Worm (Caenorhabditis elegans) whole organism, L4 larva: ENCODE measurements around the gene aqp-8.

Experiments used
- F49E8.2 ChIP-seq: sonication (generic microtip); optimal IDR thresholded peaks from 2 replicates; lab custom pipeline; 2016; ENCODE audit warnings: missing compliant biosample characterization, mild to moderate bottlenecking, missing genetic modification characterization, borderline replicate concordance
- ama-1 ChIP-seq: fragments of 150-350 bp; optimal IDR thresholded peaks from 2 replicates; lab custom pipeline; 2014; ENCODE audit warnings: inconsistent platforms, mixed read lengths
- lsy-2 ChIP-seq, 2 experiments: fragments of 150-350 bp in 1 of 2; sonication (generic microtip) in 1 of 2; optimal IDR thresholded peaks; 2 replicates each; lab custom pipeline; 2014 to 2017; ENCODE audit warnings: missing biosample characterization in 2 of 2, missing genetic modification characterization in 2 of 2
- mes-2 ChIP-seq: sonication (generic microtip); optimal IDR thresholded peaks from 2 replicates; lab custom pipeline; 2016; ENCODE audit warnings: missing genotype, mild to moderate bottlenecking, missing genetic modification characterization, missing compliant biosample characterization; ENCODE audit not compliant: poor library complexity, severe bottlenecking
- rbr-2 ChIP-seq: sonication (generic microtip); optimal IDR thresholded peaks from 2 replicates; lab custom pipeline; 2016; ENCODE audit warnings: missing genotype, missing genetic modification characterization, missing compliant biosample characterization
- unc-39 ChIP-seq: sonication (generic microtip); optimal IDR thresholded peaks from 2 replicates; lab custom pipeline; 2017; ENCODE audit warnings: missing biosample characterization, missing genetic modification characterization

DNA sequence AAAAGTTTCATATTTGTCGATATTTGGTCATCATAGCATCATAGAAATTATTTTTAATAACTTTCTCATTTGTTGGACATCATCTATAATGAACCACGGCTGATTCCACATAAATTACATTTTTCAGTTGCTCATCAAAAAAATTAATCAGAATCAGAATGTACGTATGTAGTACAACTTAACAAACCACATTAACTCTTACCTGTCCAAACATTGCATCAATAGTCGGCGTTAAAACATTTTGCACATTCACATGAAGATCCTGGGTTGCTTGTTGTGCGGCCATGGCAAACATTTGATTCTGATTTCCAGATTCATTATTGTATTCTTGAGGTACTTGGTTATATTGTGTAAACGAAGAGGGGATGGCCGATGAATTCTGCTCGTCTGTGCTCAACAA is 46.5 kb downstream of the aqp-8 start:
- TF ChIP-seq rbr-2, result no peak
- TF ChIP-seq lsy-2 (tag; optimal IDR thresholded peaks at IDR 0.05; lab: Kevin White, UChicago), result no peak
- no peak for TF ChIP-seq unc-39
- no peak for TF ChIP-seq ama-1 (lab: Kevin White, UChicago)
- no peak for TF ChIP-seq mes-2 (tag; lab: Kevin White, UChicago)
- no peak for TF ChIP-seq F49E8.2 (tag; lab: Kevin White, UChicago)
